Fruit fly (Drosophila melanogaster): ENCODE measurements around the gene CG10602.

The CG10602 gene

DNA sequence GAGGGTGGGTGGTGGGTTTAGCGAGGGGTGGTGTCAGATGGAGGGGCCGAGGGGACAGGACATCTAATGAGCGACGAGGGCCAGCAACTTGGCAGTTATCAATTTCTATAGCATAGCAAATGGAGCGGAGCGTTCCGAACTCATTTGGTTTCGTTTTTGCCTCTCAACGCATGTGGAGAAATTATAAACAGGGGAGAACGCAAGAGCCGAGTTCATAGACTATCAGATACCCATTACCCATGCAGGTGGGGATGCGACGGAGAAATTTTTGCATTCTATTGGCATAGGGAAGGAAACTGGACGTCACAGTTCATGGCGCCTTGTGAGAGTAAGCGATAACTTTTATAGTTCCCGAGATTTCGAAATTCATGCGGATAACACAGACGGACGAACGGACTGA is 6.8 kb downstream of the CG10602 start:
- TF ChIP-seq CG8478 (optimal IDR thresholded peaks at IDR 0.05) (no peak), Dll (optimal IDR thresholded peaks at IDR 0.05) (no peak), usp (GFP tag; optimal IDR thresholded peaks at IDR 0.05) (no peak), psq (optimal IDR thresholded peaks at IDR 0.05) (no peak), EcR (GFP tag; optimal IDR thresholded peaks at IDR 0.05) (no peak), pan (optimal IDR thresholded peaks at IDR 0.05) (no peak)

DNA sequence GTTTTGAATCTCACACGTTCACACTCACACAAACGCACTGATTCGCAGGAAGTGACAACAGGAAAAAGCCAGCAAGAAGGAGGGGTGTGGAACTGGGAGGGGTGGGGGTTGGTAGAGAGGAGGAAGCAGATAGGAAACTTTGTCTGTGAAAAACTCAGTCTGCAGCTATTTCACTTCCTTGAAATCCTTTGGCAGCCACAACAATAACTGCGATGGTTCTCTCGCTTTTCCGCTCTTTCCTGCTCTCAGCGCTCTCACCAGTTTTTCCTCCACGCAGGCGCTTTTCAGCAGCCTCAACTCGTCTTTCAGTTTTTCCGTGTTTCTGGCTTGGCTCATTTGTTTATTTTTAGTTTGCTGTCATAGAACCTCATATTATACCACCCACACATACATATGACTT is 12.2 kb downstream of the CG10602 start:
- TF ChIP-seq CG8478 (optimal IDR thresholded peaks at IDR 0.05) (no peak), usp (GFP tag; optimal IDR thresholded peaks at IDR 0.05) (no peak), psq (optimal IDR thresholded peaks at IDR 0.05) (no peak), pan (optimal IDR thresholded peaks at IDR 0.05) (no peak), EcR (GFP tag; optimal IDR thresholded peaks at IDR 0.05) (no peak), Dll (optimal IDR thresholded peaks at IDR 0.05) (no peak)

DNA sequence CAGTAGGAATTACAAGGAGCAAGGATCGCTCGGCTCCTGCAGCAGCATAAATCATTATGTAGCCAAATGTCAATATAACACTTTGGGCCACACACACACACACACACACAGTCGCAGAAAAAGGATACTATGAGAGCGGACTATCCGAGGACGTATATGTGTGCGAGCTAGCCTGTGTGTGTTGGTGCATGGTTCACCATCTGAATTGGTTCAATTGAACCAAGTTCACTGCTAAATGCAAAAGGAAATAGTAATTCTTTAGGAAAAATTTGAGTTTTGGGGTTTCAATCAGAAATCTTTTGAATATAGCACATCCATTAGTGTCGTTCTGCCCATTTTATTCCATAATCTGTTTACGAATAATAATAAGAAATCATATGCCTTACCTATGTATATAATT is 12.9 kb downstream of the CG10602 start:
- TF ChIP-seq Dll (optimal IDR thresholded peaks at IDR 0.05) (no peak), psq (optimal IDR thresholded peaks at IDR 0.05) (no peak)

DNA sequence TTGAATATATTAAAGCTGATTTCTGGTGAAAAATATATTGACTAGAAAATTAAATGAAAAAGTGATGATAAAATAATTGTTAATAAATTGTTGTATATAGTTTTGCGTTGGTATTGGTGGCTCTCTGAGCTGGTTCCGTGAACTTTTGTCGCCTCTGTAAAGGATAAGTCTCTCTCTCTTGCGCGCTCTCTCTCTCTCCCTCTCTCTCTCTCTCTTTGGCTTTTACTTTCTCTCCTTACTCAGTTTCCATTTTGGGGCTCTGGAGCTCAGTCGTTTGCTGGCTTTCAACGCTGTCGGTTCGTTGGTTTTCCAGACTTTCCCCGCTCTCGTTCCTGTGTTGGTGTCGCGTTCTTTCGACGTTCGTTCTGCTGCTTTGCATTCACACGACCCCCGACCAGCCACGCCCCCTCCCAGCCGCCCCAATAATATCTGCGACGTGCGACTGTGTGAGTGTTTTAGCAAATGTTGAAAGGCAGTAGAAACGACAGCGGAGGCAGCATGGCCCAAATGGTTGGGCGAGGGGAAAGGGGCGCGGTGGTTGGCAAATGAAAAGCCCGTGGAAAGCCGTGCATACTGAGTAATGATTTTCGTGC is 14.0 kb downstream of the CG10602 start, which contains the start of gene CG17321:
TSS of gene CG17321 (plus strand) at position 268 of the 593 bp plus-strand sequence.
- no peak for TF ChIP-seq psq (optimal IDR thresholded peaks at IDR 0.05)
- TF ChIP-seq usp (GFP tag; optimal IDR thresholded peaks at IDR 0.05): no peak
- TF ChIP-seq CG8478 (optimal IDR thresholded peaks at IDR 0.05): no peak
- TF ChIP-seq EcR (GFP tag; optimal IDR thresholded peaks at IDR 0.05): no peak
- TF ChIP-seq pan (optimal IDR thresholded peaks at IDR 0.05): no peak
- TF ChIP-seq Dll (optimal IDR thresholded peaks at IDR 0.05): no peak

DNA sequence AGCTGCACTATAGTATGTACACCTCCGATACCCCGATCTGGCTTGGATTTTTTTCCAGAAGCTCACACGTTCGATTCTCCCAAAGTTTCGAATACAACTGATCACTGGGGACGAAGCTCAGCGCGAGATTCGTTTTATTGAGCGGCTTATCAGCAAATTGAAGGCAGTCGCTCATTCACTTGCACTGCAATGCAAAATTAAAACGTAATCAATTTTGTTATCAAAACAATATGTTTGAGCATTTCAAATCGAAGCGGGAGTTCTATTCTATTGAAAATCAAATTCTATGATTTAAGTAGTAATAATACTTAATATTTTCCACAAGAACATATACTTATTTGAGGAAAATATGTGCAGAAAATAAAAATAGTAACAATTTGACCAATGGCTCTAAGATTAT is 14.6 kb downstream of the CG10602 start, which contains the start of gene CG33120:
TSS of gene CG33120 (minus strand) at position 101 of the 400 bp plus-strand sequence.
- TF ChIP-seq usp (GFP tag; optimal IDR thresholded peaks at IDR 0.05): no peak
- no peak for TF ChIP-seq CG8478 (optimal IDR thresholded peaks at IDR 0.05)
- no peak for TF ChIP-seq psq (optimal IDR thresholded peaks at IDR 0.05)
- TF ChIP-seq pan (optimal IDR thresholded peaks at IDR 0.05): no peak
- TF ChIP-seq EcR (GFP tag; optimal IDR thresholded peaks at IDR 0.05): no peak
- no peak for TF ChIP-seq Dll (optimal IDR thresholded peaks at IDR 0.05)

DNA sequence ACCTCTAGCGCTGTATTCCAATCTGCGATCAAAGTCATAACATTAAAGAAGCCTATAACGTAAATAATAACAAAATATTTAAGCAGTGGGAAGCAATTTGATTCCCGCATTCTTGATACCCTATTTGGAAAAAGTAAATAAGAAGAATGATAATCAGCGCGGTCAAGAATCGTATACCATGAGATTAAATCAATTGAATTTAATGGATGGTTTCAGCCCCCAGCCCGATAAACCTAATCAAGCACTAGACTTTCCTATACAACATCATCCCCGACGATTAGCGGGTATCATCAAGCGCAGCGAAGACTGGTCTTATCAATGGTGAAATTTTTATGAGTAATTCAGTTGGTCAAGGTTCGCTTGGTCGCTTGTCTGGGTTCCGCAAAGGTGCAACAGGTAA is 15.5 kb downstream of the CG10602 start:
- TF ChIP-seq usp (GFP tag; optimal IDR thresholded peaks at IDR 0.05) (no peak), EcR (GFP tag; optimal IDR thresholded peaks at IDR 0.05) (no peak)

DNA sequence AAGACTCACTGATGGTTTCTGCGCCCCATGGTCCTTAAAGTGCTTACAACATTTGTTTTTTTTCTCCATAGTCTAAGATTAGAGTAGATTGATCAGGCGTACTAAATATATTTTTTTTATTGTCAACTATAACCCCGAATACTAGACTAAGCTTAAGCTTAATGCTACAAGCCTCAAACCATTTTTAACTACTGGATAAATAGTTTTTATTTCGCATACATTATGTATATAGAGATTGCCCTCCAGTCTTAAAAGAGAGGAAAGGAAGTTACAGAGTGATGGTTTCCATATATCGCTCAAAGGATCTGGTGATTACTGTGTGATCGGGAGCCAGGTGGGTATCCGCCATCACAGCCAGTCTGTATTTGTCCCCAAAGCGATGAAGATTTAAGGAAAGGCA is 17.8 kb downstream of the CG10602 start, which contains the start of gene CG31752:
TSS of gene CG31752 (minus strand) at position 101 of the 400 bp plus-strand sequence.
- TF ChIP-seq usp (GFP tag; optimal IDR thresholded peaks at IDR 0.05) (no peak), psq (optimal IDR thresholded peaks at IDR 0.05) (no peak), Dll (optimal IDR thresholded peaks at IDR 0.05) (no peak)

DNA sequence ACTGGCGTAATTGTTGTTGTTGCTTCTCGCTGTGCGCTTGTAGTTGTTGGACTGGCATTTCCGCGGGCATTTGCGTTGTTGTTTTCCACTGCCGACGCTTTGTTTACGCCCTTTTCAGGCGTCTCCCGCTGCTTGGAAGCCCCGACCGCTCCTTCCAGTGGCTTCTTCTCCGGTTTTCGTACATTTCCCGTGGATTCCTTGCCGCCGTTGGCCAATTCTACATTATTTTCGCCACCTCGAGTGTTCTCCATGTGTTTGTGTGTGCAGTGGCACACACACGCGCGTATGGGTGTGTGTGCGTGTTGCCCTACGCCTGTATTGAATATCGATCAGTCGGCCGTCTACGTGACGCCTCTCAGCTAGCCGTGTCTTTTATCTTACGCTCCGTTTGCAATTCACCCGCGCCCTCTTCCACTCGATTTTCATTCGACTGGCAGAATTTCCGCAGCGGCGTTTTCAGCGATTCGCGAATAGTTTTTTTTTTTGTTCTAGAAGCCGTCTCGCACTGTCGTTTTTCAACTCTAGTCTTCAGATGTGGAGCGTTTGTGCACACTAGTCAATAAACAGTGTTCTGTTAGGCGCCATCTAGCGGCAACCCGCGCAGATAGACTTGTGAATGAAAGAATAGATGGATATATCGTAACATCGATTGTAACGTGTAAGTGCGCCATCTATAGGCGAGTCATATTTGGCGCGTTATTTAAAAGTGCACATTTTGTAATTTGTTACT is 19.7 kb downstream of the CG10602 start, which contains the start of gene CG10600:
TSS of gene CG10600 (minus strand) at position 537 of the 730 bp plus-strand sequence.
- no peak for TF ChIP-seq usp (GFP tag; optimal IDR thresholded peaks at IDR 0.05)
- TF ChIP-seq pan (optimal IDR thresholded peaks at IDR 0.05): no peak

DNA sequence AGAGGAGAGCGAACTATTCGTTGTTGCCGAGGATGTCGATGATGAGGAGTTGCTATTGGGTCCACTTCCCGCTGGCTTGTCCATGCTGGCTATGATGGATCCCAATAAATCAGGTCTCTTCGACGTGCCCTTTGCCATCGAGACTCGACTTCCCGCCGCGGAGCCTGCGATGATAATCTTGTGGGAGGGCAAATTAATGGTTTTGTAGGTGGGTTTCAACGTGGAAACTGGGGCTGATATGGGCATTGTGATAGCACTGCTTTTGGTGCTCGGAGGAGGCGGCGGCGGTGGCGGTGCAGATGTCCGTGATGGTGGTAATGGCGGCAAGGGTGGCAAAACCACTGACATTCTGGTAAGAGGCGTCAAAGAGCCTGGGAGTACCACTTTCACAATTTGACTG is 24.5 kb downstream of the CG10602 start:
- no peak for TF ChIP-seq EcR (GFP tag; optimal IDR thresholded peaks at IDR 0.05)
- TF ChIP-seq CG8478 (optimal IDR thresholded peaks at IDR 0.05): no peak
- TF ChIP-seq psq (optimal IDR thresholded peaks at IDR 0.05): no peak
- TF ChIP-seq Dll (optimal IDR thresholded peaks at IDR 0.05): no peak
- TF ChIP-seq usp (GFP tag; optimal IDR thresholded peaks at IDR 0.05): no peak
- no peak for TF ChIP-seq pan (optimal IDR thresholded peaks at IDR 0.05)

DNA sequence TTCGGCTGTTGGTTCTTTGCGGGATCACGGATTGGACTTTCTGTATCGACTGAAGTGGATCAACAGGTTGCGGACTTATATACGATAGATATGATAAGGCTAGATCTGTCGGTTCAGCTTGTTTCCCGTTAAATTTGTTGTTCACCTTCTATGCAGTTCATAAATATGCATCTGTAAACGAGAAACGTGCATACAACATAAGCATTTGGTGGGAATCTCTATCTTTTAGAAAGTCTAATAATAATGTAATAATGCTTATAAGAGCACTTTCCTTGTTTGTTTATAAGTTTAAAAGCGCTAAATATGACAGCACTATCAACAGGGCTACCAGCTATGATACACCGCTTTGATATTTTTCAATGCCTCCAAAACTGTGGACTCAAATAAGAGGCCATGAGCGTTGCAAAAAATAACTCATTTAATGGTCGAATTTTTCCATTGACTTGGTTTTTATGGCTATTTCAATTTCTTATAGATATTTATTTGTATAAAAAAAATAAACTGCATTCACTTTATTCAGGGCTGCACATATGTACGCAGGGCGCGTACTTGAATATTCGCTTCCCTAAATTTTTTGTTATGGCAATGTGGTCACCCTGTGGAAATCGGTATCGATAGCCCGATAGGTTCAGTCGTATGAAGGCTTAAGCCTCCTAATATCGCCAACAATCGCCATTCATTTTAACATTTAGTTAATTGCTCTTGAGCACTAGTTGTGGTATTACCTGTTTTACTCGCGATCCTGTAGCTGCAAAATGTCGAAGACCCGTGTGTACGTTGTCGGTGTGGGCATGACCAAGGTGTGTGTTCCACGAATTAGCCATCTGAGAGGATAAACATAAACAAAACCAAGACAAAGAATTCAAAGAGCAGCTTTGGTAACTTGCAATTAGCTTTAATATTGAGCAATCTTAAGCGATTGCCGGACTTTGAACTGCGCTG is 28.2 kb downstream of the CG10602 start, which contains the start of the genes CG17597 and ScpX:
TSS of gene CG17597 (minus strand) at position 567 of the 942 bp plus-strand sequence.
TSS of gene ScpX (plus strand) at position 643 of the 942 bp plus-strand sequence.
- TF ChIP-seq CG8478 (optimal IDR thresholded peaks at IDR 0.05) (no peak), EcR (GFP tag; optimal IDR thresholded peaks at IDR 0.05) (no peak), psq (optimal IDR thresholded peaks at IDR 0.05) (no peak), pan (optimal IDR thresholded peaks at IDR 0.05) (no peak), usp (GFP tag; optimal IDR thresholded peaks at IDR 0.05) (no peak), Dll (optimal IDR thresholded peaks at IDR 0.05) (no peak)

DNA sequence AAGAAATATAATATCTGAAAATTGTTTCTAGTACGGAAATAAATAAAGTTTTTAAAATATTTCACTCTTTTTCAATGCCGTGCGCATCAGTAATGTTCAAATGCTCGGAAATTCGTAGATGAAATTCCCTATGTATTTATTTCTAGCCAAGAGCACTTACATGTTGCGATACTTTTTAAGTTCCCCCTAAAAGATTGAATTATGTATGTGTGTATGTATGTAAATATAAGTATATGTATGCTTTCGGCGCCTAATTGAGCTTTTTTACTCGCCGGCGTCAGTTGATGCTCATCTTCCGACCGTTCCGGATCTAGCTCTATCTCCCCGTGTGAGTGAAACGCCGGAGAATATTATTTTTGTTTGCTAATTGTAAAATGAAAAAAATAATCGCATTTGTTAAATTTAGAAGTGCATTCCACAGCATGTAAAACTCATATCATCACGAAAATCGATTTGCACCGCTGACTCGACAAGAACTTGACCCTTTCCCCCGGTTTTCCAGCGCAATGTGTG is 32.5 kb downstream of the CG10602 start, which contains the start of gene Ugt36E1:
TSS of gene Ugt36E1 (plus strand) at position 275 of the 513 bp plus-strand sequence.
- peak; percentile 30 for TF ChIP-seq pan (optimal IDR thresholded peaks at IDR 0.05)
- no peak for TF ChIP-seq CG8478 (optimal IDR thresholded peaks at IDR 0.05)

Data from whole organism.